Fruit fly (Drosophila melanogaster): ENCODE results near the gene CG15412.

The CG15412 gene

DNA sequence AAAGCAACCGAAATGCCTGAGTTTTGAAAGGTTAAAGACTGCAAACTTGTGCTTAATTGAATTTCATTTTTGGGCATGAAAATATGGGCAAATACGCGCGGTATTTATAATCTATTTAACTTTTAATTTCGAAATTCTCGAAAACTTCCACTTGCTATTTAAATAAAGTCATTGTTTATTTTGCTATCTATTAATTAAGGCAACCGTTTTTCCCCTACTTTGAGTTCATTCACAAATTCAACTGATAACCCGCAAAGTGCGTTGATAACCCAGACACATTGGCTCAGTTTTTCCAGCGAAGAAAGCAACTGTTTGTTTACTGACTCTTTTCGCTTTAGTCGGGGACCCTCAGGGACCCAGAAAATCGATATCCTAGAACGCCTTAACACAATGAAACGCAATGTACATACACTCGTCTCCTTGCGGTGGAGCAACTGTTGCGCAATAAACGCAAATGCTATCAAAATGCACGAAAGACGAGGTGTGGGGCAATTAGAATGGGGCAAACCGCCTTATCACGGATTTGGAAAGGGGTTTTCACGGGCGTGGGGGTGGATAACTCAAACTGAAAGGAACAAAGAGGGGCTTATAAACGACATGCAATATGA is 3.6 kb downstream of the CG15412 start:
- TF ChIP-seq insv (optimal IDR thresholded peaks at IDR 0.05) (no peak), psq (optimal IDR thresholded peaks at IDR 0.05) (no peak), Sin3A (optimal IDR thresholded peaks at IDR 0.05) (no peak), Myc (optimal IDR thresholded peaks at IDR 0.05) (no peak), ttk (optimal IDR thresholded peaks at IDR 0.05) (no peak), h (optimal IDR thresholded peaks at IDR 0.05) (no peak)

DNA sequence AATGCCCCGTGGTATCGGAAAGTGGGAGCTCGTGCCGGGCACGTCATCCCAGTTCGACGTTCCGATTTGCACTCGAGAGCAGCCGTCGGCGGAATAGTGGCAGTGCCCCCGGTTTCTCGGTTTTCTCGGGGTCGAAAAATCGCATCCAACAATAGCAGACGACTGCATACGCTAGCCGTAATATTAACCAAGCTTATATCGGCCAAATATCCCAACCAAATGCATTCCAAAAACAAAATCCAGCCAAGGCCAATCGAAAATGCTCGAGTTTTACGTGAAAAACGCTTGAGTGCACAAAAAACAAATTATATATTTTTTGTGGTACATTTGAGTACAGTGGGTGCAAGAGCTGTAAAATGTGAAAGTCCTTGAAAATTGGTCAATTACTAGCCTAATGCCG is 4.2 kb downstream of the CG15412 start:
- TF ChIP-seq insv (optimal IDR thresholded peaks at IDR 0.05) (no peak), Myc (optimal IDR thresholded peaks at IDR 0.05) (no peak), h (optimal IDR thresholded peaks at IDR 0.05) (no peak)

DNA sequence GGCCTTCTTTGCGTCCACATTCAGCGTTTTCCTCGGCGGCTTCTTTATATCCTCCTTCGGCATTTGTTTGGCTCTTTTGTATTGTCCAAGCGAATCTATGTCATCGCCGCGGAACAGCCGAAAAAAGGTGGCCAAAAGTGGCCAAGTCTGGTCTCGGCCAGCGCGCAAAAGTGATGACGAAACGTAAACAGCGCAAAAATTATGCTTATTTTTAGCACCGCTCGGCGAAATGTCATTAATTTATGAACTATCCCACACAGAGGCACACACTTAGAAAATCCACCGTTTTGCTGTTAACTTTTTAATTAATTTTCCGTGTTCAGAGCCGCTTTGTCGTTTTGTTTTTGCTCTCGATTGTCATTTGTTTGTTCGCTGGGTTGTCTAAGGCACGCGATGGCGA is 4.6 kb downstream of the CG15412 start:
- TF ChIP-seq ttk (optimal IDR thresholded peaks at IDR 0.05) (no peak), Sin3A (optimal IDR thresholded peaks at IDR 0.05) (no peak), insv (optimal IDR thresholded peaks at IDR 0.05) (no peak), Myc (optimal IDR thresholded peaks at IDR 0.05) (no peak), h (optimal IDR thresholded peaks at IDR 0.05) (no peak), psq (optimal IDR thresholded peaks at IDR 0.05) (no peak)

DNA sequence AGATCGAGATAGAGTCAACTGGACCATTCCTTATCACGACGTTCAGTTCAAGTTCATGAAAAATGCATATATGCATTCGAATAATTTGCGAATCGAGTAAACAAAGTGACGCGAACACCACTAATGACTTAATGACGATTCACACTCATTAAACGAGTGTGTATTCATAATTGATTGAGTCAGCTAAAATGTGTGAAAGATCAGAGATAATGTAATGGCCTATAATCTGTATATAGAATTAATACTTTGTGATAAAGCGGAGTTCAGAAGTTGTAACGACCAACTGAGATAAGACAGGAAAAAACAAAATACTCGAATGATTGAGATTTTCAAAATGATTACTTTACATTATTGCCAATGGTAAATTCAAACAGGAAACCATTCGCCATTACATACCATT is 5.7 kb downstream of the CG15412 start:
- TF ChIP-seq h (optimal IDR thresholded peaks at IDR 0.05): no peak
- no peak for TF ChIP-seq Sin3A (optimal IDR thresholded peaks at IDR 0.05)
- no peak for TF ChIP-seq psq (optimal IDR thresholded peaks at IDR 0.05)
- no peak for TF ChIP-seq insv (optimal IDR thresholded peaks at IDR 0.05)
- TF ChIP-seq ttk (optimal IDR thresholded peaks at IDR 0.05): no peak
- no peak for TF ChIP-seq Myc (optimal IDR thresholded peaks at IDR 0.05)

DNA sequence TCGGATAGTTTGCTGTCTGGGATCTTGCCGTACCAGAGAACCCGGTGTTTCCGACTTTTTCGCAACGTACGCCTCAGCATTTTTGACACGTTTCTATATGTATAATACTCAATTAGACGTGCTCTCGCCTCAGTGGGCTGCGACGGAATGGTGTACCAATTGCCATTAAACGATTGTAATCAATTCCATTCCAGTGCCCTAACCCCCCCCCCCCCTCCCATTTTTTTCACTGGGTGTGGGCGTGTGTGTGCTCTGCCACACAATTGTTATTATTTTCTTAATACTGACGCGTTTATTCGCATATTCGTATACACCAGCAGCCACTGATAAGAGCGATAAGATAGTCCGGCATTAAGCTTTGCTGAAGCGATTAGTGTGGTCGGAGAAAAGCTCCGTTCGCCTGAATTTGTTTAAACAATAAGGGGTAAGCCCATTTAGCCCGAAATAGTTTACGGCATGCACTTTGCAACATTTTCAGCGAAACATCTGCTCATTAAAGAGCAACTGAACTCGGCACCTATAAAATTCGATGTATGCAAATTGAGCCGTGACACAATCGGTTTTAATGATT is 6.3 kb downstream of the CG15412 start:
- TF ChIP-seq Sin3A (optimal IDR thresholded peaks at IDR 0.05) (no peak), h (optimal IDR thresholded peaks at IDR 0.05) (no peak), ttk (optimal IDR thresholded peaks at IDR 0.05) (no peak), insv (optimal IDR thresholded peaks at IDR 0.05) (no peak), psq (optimal IDR thresholded peaks at IDR 0.05) (no peak), Myc (optimal IDR thresholded peaks at IDR 0.05) (no peak)

DNA sequence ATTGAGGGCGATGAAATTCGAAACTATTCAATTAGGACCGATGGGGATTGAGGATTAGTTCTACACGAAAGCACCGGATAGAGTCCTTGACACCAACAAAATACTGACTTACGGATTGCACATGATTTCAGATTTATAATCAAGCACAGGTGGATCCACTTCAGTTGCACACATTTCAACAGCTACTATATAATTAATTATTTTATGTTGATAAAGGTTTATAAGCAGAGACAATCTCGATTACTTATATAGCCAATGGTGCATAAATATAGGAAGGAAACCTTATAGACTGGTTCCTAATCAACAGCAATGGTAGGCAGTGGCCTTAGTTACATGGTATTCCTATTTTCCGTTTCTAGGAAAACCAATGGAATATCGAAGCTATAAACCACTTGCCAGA is 7.1 kb downstream of the CG15412 start:
- TF ChIP-seq insv (optimal IDR thresholded peaks at IDR 0.05) (no peak), h (optimal IDR thresholded peaks at IDR 0.05) (no peak)

DNA sequence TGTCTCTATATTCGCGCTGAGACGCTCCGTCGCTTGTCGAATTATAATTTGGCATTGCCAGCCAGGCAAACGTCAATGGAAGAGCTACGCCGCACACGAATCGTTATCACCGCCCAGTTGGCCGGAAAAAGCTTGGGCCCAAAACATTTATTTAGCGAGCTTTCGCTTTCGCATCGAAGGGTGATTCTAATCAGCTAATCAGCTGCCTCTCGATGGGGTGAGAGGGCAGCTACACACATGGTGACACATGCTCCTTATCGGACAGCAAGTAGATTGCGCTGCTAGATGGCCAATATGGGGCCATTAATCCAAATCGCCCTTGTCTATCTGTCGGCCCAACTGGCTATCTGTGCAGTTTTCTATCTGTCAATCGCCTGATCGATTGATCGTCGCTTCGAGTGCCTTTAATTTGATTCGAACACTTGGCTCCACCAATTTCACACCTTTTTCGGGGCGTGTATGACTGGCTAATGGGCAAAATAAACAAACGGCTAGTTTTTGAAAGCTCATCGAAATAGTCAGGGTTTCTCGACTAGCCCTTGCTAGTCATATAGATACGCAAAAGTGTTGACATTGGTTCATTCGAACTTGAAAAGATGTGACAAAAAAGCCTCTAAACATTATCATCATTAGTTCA is 9.3 kb downstream of the CG15412 start:
- TF ChIP-seq ttk (optimal IDR thresholded peaks at IDR 0.05): no peak
- no peak for TF ChIP-seq Sin3A (optimal IDR thresholded peaks at IDR 0.05)
- TF ChIP-seq Myc (optimal IDR thresholded peaks at IDR 0.05): no peak
- no peak for TF ChIP-seq psq (optimal IDR thresholded peaks at IDR 0.05)
- TF ChIP-seq insv (optimal IDR thresholded peaks at IDR 0.05): no peak
- TF ChIP-seq h (optimal IDR thresholded peaks at IDR 0.05): no peak

DNA sequence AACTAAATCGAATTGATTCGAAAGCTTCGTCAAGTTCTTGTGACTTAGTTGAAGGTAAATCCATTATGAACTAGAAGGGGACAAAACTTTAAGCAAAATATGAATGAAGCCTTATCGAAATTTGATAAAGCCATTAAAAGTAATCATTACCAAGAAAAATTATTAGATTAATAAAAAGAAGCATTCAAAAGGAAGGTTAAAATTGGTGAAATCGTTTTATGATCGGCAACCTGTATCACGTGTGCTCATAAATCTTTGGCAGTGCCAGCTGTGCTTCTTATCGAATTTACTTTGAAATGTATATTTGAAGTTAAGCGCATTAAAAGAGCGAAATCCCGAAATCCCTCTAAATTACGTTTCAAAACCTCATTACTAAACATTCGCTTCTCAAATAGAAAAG is 13.7 kb downstream of the CG15412 start:
- TF ChIP-seq h (optimal IDR thresholded peaks at IDR 0.05) (no peak), Myc (optimal IDR thresholded peaks at IDR 0.05) (no peak), ttk (optimal IDR thresholded peaks at IDR 0.05) (no peak), Sin3A (optimal IDR thresholded peaks at IDR 0.05) (no peak), insv (optimal IDR thresholded peaks at IDR 0.05) (no peak), psq (optimal IDR thresholded peaks at IDR 0.05) (no peak)

DNA sequence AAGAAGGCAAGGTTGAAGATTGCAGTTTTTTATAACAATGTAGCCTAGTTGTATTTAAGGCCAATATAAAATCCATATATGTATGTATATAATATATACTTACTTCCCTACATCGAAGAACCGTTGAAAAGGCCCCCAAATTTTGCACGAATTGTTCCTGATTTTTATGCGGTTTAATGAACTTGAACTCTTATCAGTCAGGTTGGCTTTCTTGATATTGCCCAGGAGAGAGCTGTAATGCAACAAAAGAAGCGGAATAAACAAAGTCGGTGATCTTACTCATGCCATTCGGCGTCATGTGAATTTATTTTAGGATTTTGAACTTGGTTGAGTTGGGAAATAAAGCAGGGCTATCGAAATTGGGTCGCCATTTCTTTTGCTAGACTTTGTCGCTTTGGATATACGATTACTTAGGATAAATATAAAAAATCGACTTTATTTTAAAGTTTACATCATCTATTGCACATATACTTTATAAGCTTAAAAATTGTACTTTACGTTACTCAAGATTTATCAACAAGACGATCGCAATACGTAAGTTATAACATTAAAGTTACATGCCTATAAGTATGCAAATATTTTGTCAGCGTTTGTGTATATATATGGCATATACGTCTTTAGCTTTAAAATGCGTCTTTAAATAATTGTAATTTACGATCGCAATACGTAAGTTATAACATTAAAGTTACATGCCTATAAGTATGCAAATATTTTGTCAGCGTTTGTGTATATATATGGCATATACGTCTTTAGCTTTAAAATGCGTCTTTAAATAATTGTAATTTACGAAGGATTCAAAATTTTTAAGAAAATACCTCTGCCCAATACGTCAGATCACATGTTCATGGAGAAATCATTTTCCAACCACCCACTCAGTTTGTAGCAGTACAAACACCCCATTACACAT is 18.5 kb downstream of the CG15412 start, which contains the start of gene CG8838:
CG8838 (plus strand) TSS at position 857 of the 907 bp plus-strand sequence.
- TF ChIP-seq Myc (optimal IDR thresholded peaks at IDR 0.05) (no peak), psq (optimal IDR thresholded peaks at IDR 0.05) (no peak)

DNA sequence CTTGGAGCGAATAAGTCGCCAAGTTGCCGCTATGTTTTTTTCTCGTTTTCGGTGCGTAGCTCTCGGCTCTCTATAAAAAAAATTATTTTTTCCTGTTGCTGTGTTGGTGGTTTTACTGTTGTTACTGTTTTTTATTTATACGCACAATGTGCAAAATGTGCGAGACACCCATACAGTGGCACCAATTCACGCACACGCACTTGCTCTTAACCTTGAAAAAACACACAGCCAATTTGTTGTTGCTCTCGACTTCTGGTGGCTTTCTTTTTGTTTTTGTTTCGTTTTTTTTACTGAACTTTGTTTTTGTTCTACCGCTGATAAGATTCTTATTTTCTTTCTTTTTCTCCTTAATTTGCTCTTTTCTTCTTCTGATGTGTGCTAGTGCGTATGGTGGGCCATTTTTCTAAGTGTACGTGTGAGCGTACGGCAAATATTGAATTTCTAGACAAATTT is 19.3 kb downstream of the CG15412 start:
- TF ChIP-seq ttk (optimal IDR thresholded peaks at IDR 0.05): no peak
- no peak for TF ChIP-seq insv (optimal IDR thresholded peaks at IDR 0.05)

DNA sequence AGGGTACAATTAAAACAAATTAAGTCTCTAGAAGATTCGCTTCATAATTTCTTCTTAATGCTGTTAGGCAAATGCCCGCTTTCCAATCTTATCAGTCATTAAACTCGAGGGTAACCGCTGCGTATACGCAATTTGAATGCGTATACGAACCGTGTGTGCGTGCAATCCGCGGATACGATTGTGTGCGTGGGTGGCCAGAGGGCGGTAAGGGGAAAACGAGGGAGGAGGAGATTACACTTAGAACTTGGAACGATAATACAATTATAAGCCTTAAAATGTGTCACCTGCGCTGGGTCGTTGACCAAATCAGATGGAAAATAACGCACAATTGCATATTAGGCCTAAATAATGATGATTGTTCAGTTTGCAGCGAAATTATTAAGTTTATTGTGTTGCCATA is 19.7 kb downstream of the CG15412 start:
- TF ChIP-seq psq (optimal IDR thresholded peaks at IDR 0.05): no peak

DNA sequence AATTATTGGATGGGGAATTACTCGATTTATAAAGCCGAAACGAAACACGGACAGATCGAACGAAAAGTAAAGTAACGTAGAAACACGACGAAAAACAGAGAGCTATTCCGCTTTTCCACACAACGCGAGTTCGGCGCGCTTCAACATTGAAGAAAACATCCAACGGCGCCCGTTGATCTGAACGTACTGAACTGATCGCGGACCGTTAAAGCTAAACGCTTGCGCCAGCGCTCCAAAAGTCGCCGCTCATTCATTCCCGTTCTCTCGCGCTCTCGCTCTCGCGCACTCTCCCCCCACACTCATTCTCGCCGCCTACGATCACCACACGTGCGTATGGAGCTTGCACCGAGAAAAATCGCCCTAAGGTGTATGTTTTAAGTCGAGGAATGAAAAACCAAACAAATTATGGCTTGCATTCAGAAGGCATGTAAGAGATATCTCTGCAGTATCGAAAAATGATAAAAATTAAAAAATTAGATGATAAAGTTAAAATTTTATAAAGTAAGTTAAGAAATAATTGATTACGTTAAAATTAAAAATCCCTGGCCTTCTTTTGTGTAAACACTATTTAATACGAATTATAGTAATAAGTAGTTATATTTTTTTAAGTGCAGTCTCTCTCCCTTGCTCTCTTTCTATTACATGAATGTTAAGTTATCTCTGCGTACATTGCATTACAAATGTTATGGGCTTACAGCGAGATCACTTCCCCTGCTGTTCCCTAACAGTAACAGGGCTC is 20.7 kb downstream of the CG15412 start, which contains the start of gene E23:
E23 (minus strand) TSS at position 188 of the 739 bp plus-strand sequence.
- no peak for TF ChIP-seq ttk (optimal IDR thresholded peaks at IDR 0.05)
- no peak for TF ChIP-seq h (optimal IDR thresholded peaks at IDR 0.05)
- TF ChIP-seq Myc (optimal IDR thresholded peaks at IDR 0.05): no peak
- TF ChIP-seq Sin3A (optimal IDR thresholded peaks at IDR 0.05): no peak
- TF ChIP-seq psq (optimal IDR thresholded peaks at IDR 0.05): no peak
- no peak for TF ChIP-seq insv (optimal IDR thresholded peaks at IDR 0.05)
